Fruit fly (Drosophila melanogaster) whole organism, pupa: ENCODE results near the gene CG42538.
A peak's percentile ranks its signal among the peaks of the same experiment; 100 is the strongest.

Source experiments
- CG10348 ChIP-seq: fragments of 200-800 bp; sonication (Bioruptor generic); IDR thresholded peaks from 2 replicates; pipeline ENCODE4 v1.3.6; 2022; ENCODE audit warnings: missing biosample characterization, missing genetic modification characterization
- CG12605 ChIP-seq: fragments of 200-800 bp; sonication (Bioruptor generic); IDR thresholded peaks from 2 replicates; pipeline ENCODE4 v1.3.6; 2022; ENCODE audit warnings: missing biosample characterization, missing genetic modification characterization
- CG13204 ChIP-seq: fragments of 200-800 bp; sonication (Bioruptor generic); optimal IDR thresholded peaks from 2 replicates; lab custom pipeline; 2018; ENCODE audit warnings: missing biosample characterization, mild to moderate bottlenecking, missing genetic modification characterization, moderate library complexity
- CG14655 ChIP-seq: fragments of 200-800 bp; sonication (Bioruptor generic); optimal IDR thresholded peaks from 3 replicates; lab custom pipeline; 2017; ENCODE audit warnings: mild to moderate bottlenecking, missing biosample characterization, missing genetic modification reagents, missing genetic modification characterization
- CG15710 ChIP-seq: fragments of 200-800 bp; sonication (Bioruptor generic); optimal IDR thresholded peaks from 2 replicates; lab custom pipeline; 2018; ENCODE audit warnings: missing biosample characterization, mild to moderate bottlenecking, missing genetic modification characterization, moderate library complexity
- CG17806 ChIP-seq: fragments of 200-800 bp; sonication (Bioruptor generic); optimal IDR thresholded peaks from 2 replicates; lab custom pipeline; 2018; ENCODE audit warnings: missing biosample characterization, mild to moderate bottlenecking, missing genetic modification characterization, moderate library complexity
- CG32121 ChIP-seq: fragments of 200-800 bp; sonication (Bioruptor generic); IDR thresholded peaks from 2 replicates; pipeline ENCODE4 v1.3.6; 2022; ENCODE audit warnings: missing biosample characterization, missing genetic modification characterization
- CG34367 ChIP-seq: fragments of 200-800 bp; sonication (Bioruptor generic); optimal IDR thresholded peaks from 2 replicates; lab custom pipeline; 2018; ENCODE audit warnings: missing biosample characterization, mild to moderate bottlenecking, missing genetic modification characterization
- CG4496 ChIP-seq: fragments of 200-800 bp; sonication (Bioruptor generic); IDR thresholded peaks from 3 replicates; pipeline ENCODE4 v1.3.6; 2022; ENCODE audit warnings: missing biosample characterization, missing genetic modification characterization
- CG8159 ChIP-seq: fragments of 200-800 bp; sonication (Bioruptor generic); optimal IDR thresholded peaks from 3 replicates; lab custom pipeline; 2018; ENCODE audit warnings: missing biosample characterization, mild to moderate bottlenecking, missing genetic modification characterization, moderate library complexity
- CG8301 ChIP-seq: fragments of 200-800 bp; sonication (Bioruptor generic); optimal IDR thresholded peaks from 2 replicates; lab custom pipeline; 2018; ENCODE audit warnings: missing biosample characterization, mild to moderate bottlenecking, missing genetic modification characterization
- CG9948 ChIP-seq: fragments of 200-800 bp; sonication (Bioruptor generic); optimal IDR thresholded peaks from 2 replicates; lab custom pipeline; 2018; ENCODE audit warnings: missing biosample characterization, mild to moderate bottlenecking, missing genetic modification characterization, moderate library complexity
- D1 ChIP-seq: fragments of 200-800 bp; sonication (Bioruptor generic); optimal IDR thresholded peaks from 2 replicates; lab custom pipeline; 2018; ENCODE audit warnings: missing biosample characterization, mild to moderate bottlenecking, missing genetic modification characterization, moderate library complexity
- EcR ChIP-seq: fragments of 200-800 bp; sonication (Bioruptor generic); optimal IDR thresholded peaks from 3 replicates; lab custom pipeline; 2019; ENCODE audit warnings: missing biosample characterization, missing genetic modification characterization, mild to moderate bottlenecking, moderate library complexity, missing genetic modification reagents
- Ets98B ChIP-seq: fragments of 200-800 bp; sonication (Bioruptor generic); IDR thresholded peaks from 2 replicates; pipeline ENCODE4 v1.3.6; 2022; ENCODE audit warnings: missing biosample characterization, missing genetic modification characterization
- Pif1A ChIP-seq: fragments of 200-800 bp; sonication (Bioruptor generic); optimal IDR thresholded peaks from 3 replicates; lab custom pipeline; 2016; ENCODE audit warnings: missing biosample characterization, missing genetic modification characterization
- Pif1B ChIP-seq: fragments of 200-800 bp; sonication (Bioruptor generic); optimal IDR thresholded peaks from 3 replicates; lab custom pipeline; 2016; ENCODE audit warnings: missing biosample characterization, missing genetic modification characterization
- Snoo ChIP-seq: fragments of 200-800 bp; sonication (Bioruptor generic); optimal IDR thresholded peaks from 3 replicates; lab custom pipeline; 2017; ENCODE audit warnings: missing biosample characterization, mild to moderate bottlenecking, missing genetic modification characterization, inconsistent platforms
- fd96Ca ChIP-seq: fragments of 200-800 bp; sonication (Bioruptor generic); IDR thresholded peaks from 3 replicates; pipeline ENCODE4 v1.3.6; 2022; ENCODE audit warnings: missing biosample characterization, missing genetic modification characterization
- gl ChIP-seq: fragments of 200-800 bp; sonication (Bioruptor generic); optimal IDR thresholded peaks from 2 replicates; lab custom pipeline; 2018; ENCODE audit warnings: missing biosample characterization, mild to moderate bottlenecking, missing genetic modification characterization
- rn ChIP-seq: fragments of 200-800 bp; sonication (Bioruptor generic); IDR thresholded peaks from 2 replicates; pipeline ENCODE4 v1.3.6; 2022; ENCODE audit warnings: missing biosample characterization, missing genetic modification characterization

The CG42538 gene

dm6 chr3L:16047105-16047504 lies 12.8 kb downstream of the CG42538 start:
- TF ChIP-seq EcR (GFP tag; lab: Kevin White, UChicago) (peak; percentile 93), CG13204 (GFP tag; lab: Kevin White, UChicago) (no peak), CG34367 (tag; lab: Kevin White, UChicago) (no peak), Pif1B (no peak), CG8159 (tag; lab: Kevin White, UChicago) (no peak), CG4496 (GFP tag; lab: Robert Waterston, UW) (0 out of 3 replicates have a peak, but pooled peaks have one; percentile 22)

- TF ChIP-seq CG32121 (GFP tag; lab: Robert Waterston, UW) (peak; percentile 70), CG14655 (GFP tag; lab: Kevin White, UChicago) (peak; percentile 64), Pif1B (peak; percentile 52), CG8159 (tag; lab: Kevin White, UChicago) (peak; percentile 66), rn (GFP tag; lab: Robert Waterston, UW) (peak; percentile 38; the same call in 1 of the 2 replicates), Snoo (tag; lab: Kevin White, UChicago) (peak; percentile 59), CG34367 (tag; lab: Kevin White, UChicago) (peak; percentile 68), CG4496 (GFP tag; lab: Robert Waterston, UW) (peak; percentile 86), EcR (GFP tag; lab: Kevin White, UChicago) (no peak), fd96Ca (GFP tag; lab: Robert Waterston, UW) (peak; percentile 81), gl (tag; lab: Kevin White, UChicago) (peak; percentile 39), D1 (tag; lab: Kevin White, UChicago) (peak; percentile 6), CG12605 (GFP tag; lab: Robert Waterston, UW) (peak; percentile 50; the same call in 1 of the 2 replicates), CG17806 (tag; lab: Kevin White, UChicago) (peak; percentile 58), CG10348 (GFP tag; lab: Robert Waterston, UW) (no peak), CG13204 (GFP tag; lab: Kevin White, UChicago) (peak; percentile 50), CG8301 (tag; lab: Kevin White, UChicago) (peak; percentile 44), Pif1A (GFP tag; lab: Kevin White, UChicago) (peak; percentile 79), CG9948 (peak; percentile 59), Ets98B (GFP tag; lab: Robert Waterston, UW) (peak; percentile 78), CG15710 (peak; percentile 72)
Observed at dm6 chr3L:16048086-16048485, 13.8 kb downstream of the CG42538 start.

- TF ChIP-seq CG17806 (tag; lab: Kevin White, UChicago) (peak; percentile 50), Pif1A (GFP tag; lab: Kevin White, UChicago) (no peak), CG8159 (tag; lab: Kevin White, UChicago) (peak; percentile 17), CG9948 (peak; percentile 15)
Observed at dm6 chr3L:16048722-16049459, 14.6 kb downstream of the CG42538 start.

dm6 chr3L:16049955-16050886 lies 15.9 kb downstream of the CG42538 start:
- TF ChIP-seq CG13204 (GFP tag; lab: Kevin White, UChicago), result peak; percentile 20
- TF ChIP-seq fd96Ca (GFP tag; lab: Robert Waterston, UW), result peak; percentile 67; the same call in 2 of the 3 replicates
- TF ChIP-seq rn (GFP tag; lab: Robert Waterston, UW), result peak; percentile 66
- no peak for TF ChIP-seq CG17806 (tag; lab: Kevin White, UChicago)
- peak; percentile 56; the same call in 2 of the 3 replicates for TF ChIP-seq CG4496 (GFP tag; lab: Robert Waterston, UW)
- TF ChIP-seq CG8301 (tag; lab: Kevin White, UChicago), result peak; percentile 39
- peak; percentile 65; the same call in 1 of the 2 replicates for TF ChIP-seq CG12605 (GFP tag; lab: Robert Waterston, UW)
- TF ChIP-seq CG14655 (GFP tag; lab: Kevin White, UChicago), result peak; percentile 42
- TF ChIP-seq gl (tag; lab: Kevin White, UChicago), result no peak
- TF ChIP-seq CG32121 (GFP tag; lab: Robert Waterston, UW), result peak; percentile 64
- TF ChIP-seq Ets98B (GFP tag; lab: Robert Waterston, UW), result peak; percentile 57

dm6 chr3L:16050887-16051258 lies 16.5 kb downstream of the CG42538 start, which contains the start of gene Diap1:
Diap1 (minus strand) TSS chr3L:16051034.
- TF ChIP-seq CG4496 (GFP tag; lab: Robert Waterston, UW) (peak; percentile 12; the same call in 1 of the 3 replicates), rn (GFP tag; lab: Robert Waterston, UW) (no peak)

- TF ChIP-seq CG12605 (GFP tag; lab: Robert Waterston, UW) (no peak), Ets98B (GFP tag; lab: Robert Waterston, UW) (peak; percentile 36; the same call in 1 of the 2 replicates), CG15710 (peak; percentile 10), Snoo (tag; lab: Kevin White, UChicago) (peak; percentile 1), rn (GFP tag; lab: Robert Waterston, UW) (no peak)
Observed at dm6 chr3L:16051719-16052122, 17.4 kb downstream of the CG42538 start, which contains the start of gene Mbs. Mbs (plus strand) TSS chr3L:16051959.
